Fruit fly (Drosophila melanogaster) whole organism: ENCODE results near the gene CG4669.
A peak's percentile ranks its signal among the peaks of the same experiment; 100 is the strongest.

Experiments
- CG8478 ChIP-seq: fragments of >200 bp; optimal IDR thresholded peaks from 2 replicates; lab custom pipeline; 2018; ENCODE audit warnings: inconsistent platforms
- EcR ChIP-seq, 2 experiments: fragments of >200 bp; optimal IDR thresholded peaks; 2 replicates each; lab custom pipeline; 2017; ENCODE audit warnings: missing biosample characterization in 2 of 2, missing genetic modification characterization in 2 of 2, missing genetic modification reagents in 2 of 2
- pan ChIP-seq: fragments of >200 bp; optimal IDR thresholded peaks from 2 replicates; lab custom pipeline; 2017
- psq ChIP-seq: fragments of >200 bp; optimal IDR thresholded peaks from 2 replicates; lab custom pipeline; 2017
- usp ChIP-seq: fragments of >200 bp; optimal IDR thresholded peaks from 2 replicates; lab custom pipeline; 2017; ENCODE audit warnings: missing biosample characterization, missing genetic modification characterization, mixed read lengths

- TF ChIP-seq EcR (GFP tag; optimal IDR thresholded peaks at IDR 0.05; lab: Kevin White, UChicago) (no peak), pan (lab: Kevin White, UChicago) (peak; percentile 87), usp (GFP tag; lab: Kevin White, UChicago) (no peak), CG8478 (lab: Kevin White, UChicago) (no peak), psq (lab: Kevin White, UChicago) (no peak)
Observed at dm6 chr3L:5247923-5248821, 13.9 kb downstream of the CG4669 start.
